Worm (Caenorhabditis elegans): Measurements from ENCODE around the gene idpb-5.

Gene idpb-5

ce11 chrV:11819451-11819850 lies 19.9 kb upstream of the idpb-5 start:
- TF ChIP-seq bed-2 (GFP tag; IDR thresholded peaks at IDR 0.05): no peak
- TF ChIP-seq madf-3 (GFP tag; IDR thresholded peaks at IDR 0.05): 0 out of 2 replicates have a peak, but pooled peaks have one; percentile 54
- 0 out of 2 replicates have a peak, but pooled peaks have one; percentile 12 for TF ChIP-seq nhr-120 (GFP tag; IDR thresholded peaks at IDR 0.05)

ce11 chrV:11820551-11820950 lies 18.8 kb upstream of the idpb-5 start:
- no peak for TF ChIP-seq lin-26 (GFP tag; IDR thresholded peaks at IDR 0.05)
- 0 out of 2 replicates have a peak, but pooled peaks have one; percentile 39 for TF ChIP-seq Y53G8AR.9 (GFP tag; conservative IDR thresholded peaks at IDR 0.05)
- peak; percentile 51 for TF ChIP-seq nhr-80 (tag; optimal IDR thresholded peaks at IDR 0.05)
- no peak for TF ChIP-seq athp-1 (tag; optimal IDR thresholded peaks at IDR 0.05)

ce11 chrV:11822461-11822939 lies 16.8 kb upstream of the idpb-5 start, which contains the start of gene pyc-1:
TSS of gene pyc-1 (minus strand) at chrV:11822529.
- TF ChIP-seq akir-1 (GFP tag; optimal IDR thresholded peaks at IDR 0.05) (no peak), F22D6.2 (tag; optimal IDR thresholded peaks at IDR 0.05) (no peak), hsf-1 (GFP tag; IDR thresholded peaks at IDR 0.05) (0 out of 2 replicates have a peak, but pooled peaks have one; percentile 4), somi-1 (GFP tag; optimal IDR thresholded peaks at IDR 0.05) (peak; percentile 6), ama-1 (optimal IDR thresholded peaks at IDR 0.05) (peak; percentile 7), ama-1 (GFP tag; optimal IDR thresholded peaks at IDR 0.05) (no peak), mxl-1 (tag; optimal IDR thresholded peaks at IDR 0.05) (no peak), mcd-1 (GFP tag; IDR thresholded peaks at IDR 0.05) (no peak), nhr-80 (tag; optimal IDR thresholded peaks at IDR 0.05) (peak; percentile 32), F23B12.7 (tag; optimal IDR thresholded peaks at IDR 0.05; ENCODE audit: insufficient read depth) (peak; percentile 24), tbx-9 (tag; optimal IDR thresholded peaks at IDR 0.05; ENCODE audit: borderline replicate concordance) (no peak), die-1 (tag; optimal IDR thresholded peaks at IDR 0.05) (no peak), madf-6 (GFP tag; IDR thresholded peaks at IDR 0.05) (no peak), snpc-4 (GFP tag; optimal IDR thresholded peaks at IDR 0.05) (no peak), snpc-4 (tag; optimal IDR thresholded peaks at IDR 0.05) (peak in 2 of 4 experiments; percentile 2 to 28), ztf-25 (GFP tag; IDR thresholded peaks at IDR 0.05) (no peak), K12H6.12 (tag; optimal IDR thresholded peaks at IDR 0.05) (no peak), bed-2 (GFP tag; IDR thresholded peaks at IDR 0.05) (no peak), cebp-2 (GFP tag; IDR thresholded peaks at IDR 0.05) (no peak), ets-4 (GFP tag; optimal IDR thresholded peaks at IDR 0.05) (peak; percentile 8), snpc-3.4 (tag; optimal IDR thresholded peaks at IDR 0.05) (no peak), madf-3 (GFP tag; IDR thresholded peaks at IDR 0.05) (no peak), tbp1 (GFP tag; optimal IDR thresholded peaks at IDR 0.05) (peak; percentile 16), B0261.1 (tag; optimal IDR thresholded peaks at IDR 0.05) (no peak), lin-40 (tag; optimal IDR thresholded peaks at IDR 0.05) (peak; percentile 23), cebp-1 (GFP tag; IDR thresholded peaks at IDR 0.05) (no peak), cebp-1 (tag; optimal IDR thresholded peaks at IDR 0.05) (peak; percentile 2), pha-4 (tag; optimal IDR thresholded peaks at IDR 0.05) (peak; percentile 55), Y67H2A.10 (GFP tag; conservative IDR thresholded peaks at IDR 0.05) (no peak), lin-26 (GFP tag; IDR thresholded peaks at IDR 0.05) (0 out of 2 replicates have a peak, but pooled peaks have one; percentile 34), nhr-179 (tag; optimal IDR thresholded peaks at IDR 0.05) (no peak), rpc-1 (optimal IDR thresholded peaks at IDR 0.05) (no peak), rpc-1 (tag; optimal IDR thresholded peaks at IDR 0.05) (no peak), ztf-3 (GFP tag; optimal IDR thresholded peaks at IDR 0.05) (no peak), rcor-1 (GFP tag; IDR thresholded peaks at IDR 0.05) (no peak), athp-1 (tag; optimal IDR thresholded peaks at IDR 0.05) (no peak), attf-5 (GFP tag; optimal IDR thresholded peaks at IDR 0.05) (peak; percentile 42), ZK185.1 (tag; optimal IDR thresholded peaks at IDR 0.05; ENCODE audit: poor library complexity, severe bottlenecking) (no peak)
